Worm (Caenorhabditis elegans): ENCODE data around the gene srlf-18.

srlf-18 gene

DNA sequence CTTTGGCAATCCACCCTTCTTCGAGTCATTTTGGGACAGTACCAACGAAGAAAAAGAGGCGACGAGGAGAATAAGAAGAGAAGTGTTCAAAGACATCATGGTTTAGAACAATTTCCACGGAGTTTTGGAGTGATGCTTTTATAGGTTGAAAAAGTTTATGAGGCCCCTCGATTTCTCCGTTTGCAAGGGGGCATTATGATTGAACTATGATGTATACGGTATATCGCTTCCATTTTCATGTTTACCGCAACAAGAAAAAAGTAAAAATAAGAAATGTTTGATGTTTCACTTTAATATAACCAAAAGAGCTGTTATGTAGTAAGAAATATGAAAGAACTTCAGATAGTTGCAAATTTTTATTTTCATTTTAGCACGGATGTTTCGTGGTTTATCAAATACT, at the start of gene srlf-18:
Gene srlf-18 (minus strand): TSS at position 101 of the 400 bp plus-strand sequence.
- no peak for TF ChIP-seq unc-62 (GFP tag; optimal IDR thresholded peaks at IDR 0.05)

DNA sequence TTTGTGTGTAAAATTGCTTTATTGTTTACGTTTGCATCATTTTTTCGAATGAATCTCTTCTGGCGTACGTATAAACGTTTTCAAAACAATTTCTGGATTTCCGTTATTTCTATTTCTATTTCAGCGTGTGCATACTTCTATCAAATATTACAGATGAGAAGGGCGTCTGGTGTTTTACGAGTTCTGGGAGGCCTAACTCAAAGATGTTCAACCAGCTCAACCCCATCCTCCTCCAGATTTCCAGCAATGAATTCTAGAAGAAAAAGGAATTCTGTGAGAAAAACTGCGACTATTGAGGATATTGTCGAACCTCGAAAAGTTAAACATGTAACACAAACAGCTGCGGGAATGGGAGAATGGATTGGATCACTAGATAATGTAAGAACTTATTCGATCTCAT, 49.6 kb upstream of the srlf-18 start, which contains the start of gene C08F8.2:
Gene C08F8.2 (plus strand): TSS at position 154 of the 400 bp plus-strand sequence.
- TF ChIP-seq unc-62 (GFP tag; optimal IDR thresholded peaks at IDR 0.05) = no peak

DNA sequence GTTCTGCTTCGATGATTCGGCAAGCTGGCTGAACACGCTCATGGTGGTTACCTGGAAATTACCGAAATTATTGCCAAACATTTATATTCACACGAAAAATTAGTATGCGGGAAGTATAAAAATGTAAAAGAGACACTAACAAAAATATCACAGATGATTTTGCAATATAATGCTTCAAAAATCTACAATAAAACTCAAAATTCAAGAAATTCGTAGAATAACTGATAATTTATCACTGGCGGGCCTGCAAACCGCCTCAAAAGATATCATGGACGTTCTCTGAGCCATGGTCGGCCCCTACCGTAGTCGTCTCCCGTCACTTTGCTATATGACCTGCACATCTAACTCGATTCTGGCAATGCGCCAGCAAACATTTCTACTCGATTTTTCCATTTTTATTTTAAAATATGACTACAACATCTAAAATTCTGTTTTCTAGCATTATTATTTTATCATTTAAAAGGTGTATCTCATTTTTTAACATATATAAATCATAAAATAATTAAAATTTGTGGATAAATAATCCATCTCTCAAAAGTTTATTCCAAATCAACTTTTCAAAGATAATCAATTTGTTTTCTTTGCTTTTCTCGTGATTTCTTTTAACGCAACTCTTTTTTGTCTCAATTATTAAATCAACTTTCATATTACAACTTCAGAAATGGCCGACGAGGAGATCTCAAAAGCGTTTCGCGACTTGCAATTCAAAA, 48.3 kb upstream of the srlf-18 start, which contains the start of the genes F01G4.6 and pfd-1:
Gene F01G4.6 (minus strand): TSS at position 51 of the 710 bp plus-strand sequence.
Gene pfd-1 (plus strand): TSS at position 660 of the 710 bp plus-strand sequence.
- TF ChIP-seq unc-62 (GFP tag; optimal IDR thresholded peaks at IDR 0.05) = peak; percentile 13

DNA sequence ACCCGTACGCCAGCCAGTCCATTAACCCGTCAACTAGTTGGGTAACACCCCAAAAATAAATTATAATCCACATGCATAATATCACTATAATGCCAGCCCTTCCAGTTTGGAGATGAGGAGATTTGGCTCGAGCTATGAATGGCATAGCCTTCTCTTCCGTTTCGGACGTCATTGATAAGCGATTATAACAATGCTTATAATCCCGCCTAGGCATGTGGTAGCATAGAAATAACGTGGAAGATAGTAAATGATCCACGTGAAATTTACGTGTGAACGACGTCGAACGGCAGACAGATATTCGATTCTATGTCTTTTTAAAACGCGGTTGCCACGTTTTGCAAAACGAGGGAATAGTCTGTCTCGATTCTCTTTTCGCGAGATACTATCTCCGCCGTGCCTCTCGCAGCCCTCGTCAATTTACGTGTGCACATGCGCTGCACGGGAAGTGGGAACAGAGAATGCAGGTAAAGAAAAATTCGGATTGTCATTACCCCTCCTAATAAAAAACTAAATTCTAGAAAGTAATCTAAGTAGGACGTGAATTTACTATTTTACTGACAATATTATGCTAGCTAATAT, 47.6 kb upstream of the srlf-18 start:
- no peak for TF ChIP-seq unc-62 (GFP tag; optimal IDR thresholded peaks at IDR 0.05)

DNA sequence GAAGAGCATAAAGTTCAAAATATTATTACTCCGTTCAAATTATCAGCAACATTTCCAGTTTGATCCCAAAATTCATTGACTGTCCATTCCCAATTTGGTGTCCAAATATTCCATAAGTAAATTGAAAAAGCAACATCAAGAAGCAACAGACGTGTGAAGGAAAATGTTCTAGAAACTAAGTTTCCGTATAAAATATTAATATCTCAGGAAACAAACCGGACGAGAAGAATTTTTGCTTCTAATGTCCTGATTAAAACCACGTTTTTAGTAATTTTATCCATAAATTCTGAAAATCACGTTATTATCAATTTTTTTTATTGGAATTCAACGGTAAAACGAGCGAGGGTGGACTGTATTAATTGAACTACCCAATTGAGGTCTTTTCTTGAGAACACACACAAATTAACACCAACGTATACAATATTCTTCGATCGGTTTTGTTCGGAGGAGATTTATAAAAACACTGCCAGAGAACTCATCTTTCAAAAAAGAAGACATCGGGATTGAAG, 45.7 kb upstream of the srlf-18 start, which contains the start of gene pigq-1:
Gene pigq-1 (minus strand): TSS at position 286 of the 509 bp plus-strand sequence.
- no peak for TF ChIP-seq unc-62 (GFP tag; optimal IDR thresholded peaks at IDR 0.05)

DNA sequence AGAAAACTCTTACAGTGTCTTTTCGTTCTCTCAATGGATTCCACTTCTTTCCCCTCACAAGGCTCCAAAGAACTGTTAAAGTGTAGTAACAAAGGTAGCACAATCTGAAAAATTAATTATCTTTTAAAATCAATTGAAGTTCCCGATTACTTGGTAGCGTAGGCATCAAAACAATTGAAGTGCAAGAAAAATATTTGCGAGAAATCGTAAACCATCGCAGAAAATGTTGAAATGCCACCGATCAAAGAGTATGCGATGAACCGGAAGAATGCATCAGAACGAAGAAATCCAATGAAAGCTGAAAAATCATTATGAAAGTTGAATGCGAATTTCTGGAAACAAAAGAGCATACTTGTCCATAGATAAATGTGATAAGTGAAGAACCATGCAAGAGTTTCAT, 45.2 kb upstream of the srlf-18 start:
- no peak for TF ChIP-seq unc-62 (GFP tag; optimal IDR thresholded peaks at IDR 0.05)

DNA sequence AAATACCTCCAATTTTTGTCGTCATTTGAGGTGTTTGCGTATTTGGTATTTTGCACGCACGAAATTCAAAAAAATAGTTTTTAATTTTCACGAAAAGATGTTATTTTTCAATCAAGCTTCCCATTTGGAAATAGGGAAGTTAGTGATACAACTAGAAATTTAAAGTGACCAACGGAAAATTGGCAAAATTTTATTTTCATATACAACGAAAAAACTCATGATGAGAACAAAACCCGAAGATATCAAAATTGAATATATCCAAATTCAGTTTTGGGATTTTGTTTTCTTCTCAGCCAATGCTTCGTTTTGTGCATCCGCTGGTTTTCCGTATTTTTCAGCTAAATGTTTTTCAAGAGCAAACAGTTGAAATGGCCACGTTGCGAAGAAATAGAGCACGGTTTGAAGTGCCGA, 44.7 kb upstream of the srlf-18 start:
- TF ChIP-seq unc-62 (GFP tag; optimal IDR thresholded peaks at IDR 0.05) = no peak

DNA sequence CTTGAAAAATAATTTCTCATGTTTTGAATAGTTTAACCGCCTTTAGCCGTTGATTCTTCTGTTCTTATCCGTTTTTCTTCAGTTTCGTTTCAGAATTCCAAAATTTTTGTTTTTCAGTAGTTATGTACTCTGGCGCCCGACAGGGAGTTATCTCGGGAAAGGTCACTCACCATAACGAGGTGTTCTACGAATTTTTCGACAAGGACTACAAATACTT, 41.9 kb upstream of the srlf-18 start, which contains the start of gene F01G4.4:
Gene F01G4.4 (plus strand): TSS at position 118 of the 217 bp plus-strand sequence.
- no peak for TF ChIP-seq unc-62 (GFP tag; optimal IDR thresholded peaks at IDR 0.05)

DNA sequence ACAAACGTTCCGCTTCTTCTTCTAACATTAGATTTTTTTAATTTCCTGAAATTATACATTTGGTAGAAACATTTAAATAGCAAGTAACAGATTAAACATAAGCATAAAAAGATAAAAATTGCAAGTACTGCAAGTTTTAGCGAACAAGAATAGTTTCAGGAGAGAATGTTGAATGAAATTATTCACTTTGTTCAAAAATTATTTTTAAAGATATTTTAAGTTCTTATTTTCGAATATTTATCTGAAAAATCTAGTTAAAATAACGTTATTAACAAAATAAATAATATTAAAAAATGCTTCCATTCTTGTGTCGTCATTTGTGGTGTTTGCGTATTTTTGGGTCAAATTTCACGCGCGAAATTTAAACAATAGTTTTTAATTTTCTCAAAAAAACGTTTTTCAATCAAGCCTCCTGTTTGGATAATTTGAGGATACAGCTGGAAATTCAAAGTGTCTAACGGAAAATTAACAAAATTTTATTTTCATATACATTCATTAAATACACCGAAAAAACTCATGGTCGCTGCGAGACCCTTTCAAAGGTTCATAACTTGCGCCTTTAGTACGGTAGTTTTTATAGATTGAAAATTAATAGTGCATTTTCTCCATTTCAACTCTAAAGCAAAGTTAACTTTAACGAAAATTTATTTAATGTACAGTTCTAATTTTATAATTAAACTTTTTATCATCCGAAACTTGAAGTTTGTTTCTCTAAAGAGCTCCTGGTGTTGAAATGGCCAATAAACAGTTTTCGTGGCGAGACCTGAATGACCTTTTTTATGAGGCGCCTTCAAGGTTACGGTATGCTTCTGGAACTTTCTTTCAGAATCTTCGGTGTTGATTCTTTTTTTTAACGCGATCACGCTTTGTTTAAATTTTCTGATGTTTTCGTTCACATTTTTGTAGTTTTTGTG, 41.3 kb upstream of the srlf-18 start, which contains the start of gene skih-2:
Gene skih-2 (minus strand): TSS at position 51 of the 914 bp plus-strand sequence.
- no peak for TF ChIP-seq unc-62 (GFP tag; optimal IDR thresholded peaks at IDR 0.05)

DNA sequence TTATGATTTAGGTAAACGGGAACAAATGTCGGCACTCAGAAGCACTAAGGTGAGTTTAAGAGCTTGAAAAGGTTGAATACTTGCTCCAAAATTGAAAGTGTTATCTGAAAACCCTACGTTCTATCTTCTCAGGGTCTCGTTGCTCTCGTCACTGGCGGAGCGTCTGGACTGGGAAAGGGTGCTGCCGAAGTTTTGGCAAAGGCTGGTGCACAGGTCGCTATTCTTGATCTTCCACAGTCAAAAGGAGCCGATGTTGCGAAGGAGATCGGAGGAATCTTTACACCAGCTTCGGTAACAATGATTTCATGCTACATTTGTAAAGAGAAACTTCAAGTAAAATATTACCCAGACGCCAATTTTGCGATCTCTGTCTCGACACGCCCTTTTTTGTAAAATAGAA, 30.0 kb upstream of the srlf-18 start, which contains the start of gene ard-1:
Gene ard-1 (plus strand): TSS at position 12 of the 400 bp plus-strand sequence.
- no peak for TF ChIP-seq unc-62 (GFP tag; optimal IDR thresholded peaks at IDR 0.05)

DNA sequence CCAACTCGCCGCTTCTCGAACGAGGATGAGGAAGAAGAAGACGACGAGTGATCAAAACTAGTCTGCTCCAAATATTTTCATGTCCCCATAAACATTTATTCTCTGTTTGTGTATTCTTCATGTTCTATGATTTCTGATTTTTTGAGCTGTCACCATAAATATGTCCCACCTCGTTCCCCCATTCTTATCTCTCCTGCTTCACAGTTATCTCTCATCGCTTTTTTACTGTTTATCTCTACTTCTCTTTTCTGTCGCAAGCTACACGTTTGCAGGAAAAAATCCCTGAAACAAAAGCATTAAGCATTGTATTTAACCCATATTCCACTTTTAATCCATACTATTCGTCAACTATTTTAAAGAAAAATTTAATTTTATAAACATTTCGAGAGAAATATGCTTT, 29.5 kb upstream of the srlf-18 start:
- TF ChIP-seq unc-62 (GFP tag; optimal IDR thresholded peaks at IDR 0.05) = no peak

DNA sequence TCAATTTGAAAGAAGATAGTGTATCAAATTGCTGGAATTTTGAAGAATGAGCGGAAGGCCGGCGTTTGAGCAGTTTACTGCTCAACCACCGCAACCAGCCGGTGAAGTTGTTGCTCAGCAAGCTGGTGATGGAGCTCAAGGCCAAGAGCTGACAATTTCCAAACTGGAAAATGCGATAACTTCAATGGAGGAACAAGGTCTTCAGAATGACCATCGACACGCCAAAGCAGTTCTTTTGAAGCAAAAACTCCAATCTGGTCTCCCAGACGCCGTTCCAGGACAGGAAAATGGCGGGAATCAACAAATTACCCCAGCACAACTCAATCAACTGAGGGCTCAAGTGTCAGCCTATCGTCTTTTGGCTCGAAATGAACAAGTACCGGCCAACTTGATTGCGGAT, 24.7 kb upstream of the srlf-18 start:
- TF ChIP-seq unc-62 (GFP tag; optimal IDR thresholded peaks at IDR 0.05) = no peak

DNA sequence TGAATTAATAATTGTTTCAGACTA, 24.5 kb upstream of the srlf-18 start, which contains the start of gene swsn-4:
Gene swsn-4 (plus strand): TSS at position 21 of the 24 bp plus-strand sequence.
- no peak for TF ChIP-seq unc-62 (GFP tag; optimal IDR thresholded peaks at IDR 0.05)

DNA sequence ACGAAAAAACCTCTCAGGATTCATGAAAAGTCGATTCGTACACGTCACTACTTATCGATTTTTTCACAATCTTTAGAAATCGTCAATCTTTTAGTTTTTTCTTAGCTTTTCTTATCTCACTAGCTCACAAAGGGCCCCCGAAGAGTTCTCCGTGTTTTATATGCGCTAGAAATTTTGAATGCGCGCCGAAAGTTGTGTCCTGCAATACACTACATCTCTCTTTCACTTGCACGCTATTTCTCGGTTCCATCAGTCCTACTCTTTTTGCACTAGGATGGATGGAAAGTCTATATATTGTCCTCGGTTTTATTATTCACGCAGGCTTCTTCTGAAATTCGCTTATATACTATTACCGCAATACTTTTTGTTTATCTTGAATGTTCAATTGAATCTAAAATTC, 24.3 kb upstream of the srlf-18 start:
- TF ChIP-seq unc-62 (GFP tag; optimal IDR thresholded peaks at IDR 0.05) = no peak

DNA sequence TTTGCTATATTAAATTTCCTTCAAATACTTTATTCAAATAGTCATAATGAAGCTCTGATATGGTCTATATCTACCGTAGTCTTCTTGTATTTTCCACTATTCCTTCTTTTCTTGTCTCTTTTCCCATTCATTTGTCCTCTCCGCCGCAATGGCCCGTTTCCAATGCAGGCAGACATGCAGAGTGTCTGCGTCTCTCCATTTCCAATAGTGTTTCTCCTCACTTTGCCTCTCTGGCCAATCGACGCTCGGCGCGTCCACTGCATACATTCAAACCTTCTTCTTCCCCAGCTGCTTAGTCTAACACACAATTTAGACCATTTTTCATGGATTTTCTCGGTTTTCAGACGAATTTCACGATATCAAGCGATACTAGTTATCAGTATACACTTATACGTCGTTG, 23.9 kb upstream of the srlf-18 start:
- TF ChIP-seq unc-62 (GFP tag; optimal IDR thresholded peaks at IDR 0.05) = no peak

DNA sequence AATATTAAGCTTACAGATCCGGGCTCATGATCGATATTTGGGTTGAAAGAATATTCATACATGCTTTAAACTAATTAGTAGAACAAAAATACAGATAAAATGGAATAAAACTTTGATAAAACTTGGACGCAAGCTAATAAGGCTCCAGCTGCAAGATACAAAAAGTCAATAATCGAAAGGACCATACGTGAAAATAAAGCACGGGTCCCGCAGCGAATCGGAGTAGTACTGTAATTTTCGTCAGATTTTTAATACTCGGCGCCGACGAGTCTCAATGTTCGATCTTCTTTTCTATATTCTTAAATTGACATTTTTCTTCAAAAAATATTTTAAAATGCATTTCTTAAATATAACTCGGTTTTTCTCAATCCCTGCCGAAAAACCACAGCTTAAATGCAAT, 23.4 kb upstream of the srlf-18 start, which contains the start of gene spo-11:
Gene spo-11 (minus strand): TSS at position 189 of the 400 bp plus-strand sequence.
- no peak for TF ChIP-seq unc-62 (GFP tag; optimal IDR thresholded peaks at IDR 0.05)
